Comparison of ENCODE assay signal across 1 fruit fly cellular context in the genomic region with DNA sequence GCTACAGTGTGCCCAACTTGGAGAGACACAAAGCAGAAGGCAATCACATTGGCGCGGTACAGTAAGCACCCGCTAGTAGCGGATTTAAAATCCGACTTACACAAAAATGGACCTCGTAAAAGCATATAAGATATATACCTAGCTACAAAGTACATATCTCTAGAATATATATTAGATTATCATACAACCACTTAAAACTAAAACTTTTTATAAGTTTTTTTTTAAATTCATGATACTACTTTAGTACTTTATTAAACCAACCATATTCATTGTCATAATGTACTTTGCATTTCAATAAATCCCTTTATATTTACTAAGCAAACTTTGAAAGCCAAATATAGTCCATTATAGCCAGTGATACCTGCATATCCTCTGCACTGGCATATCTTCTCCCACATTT.
A peak's percentile ranks its signal among the peaks of the same experiment; 100 is the strongest.
TF ChIP-seq lines count a peak whose summit lies in the region.

No protein-coding gene starts in this region.

TF ChIP-seq in whole organism, embryonic, 481 proteins besides CTCF, POLR2A, EP300 and RAD21 (continued from another document and continues in another):
- TF ChIP-seq HmgZ (tag; optimal IDR thresholded peaks at IDR 0.05; lab: Kevin White, UChicago): peak; percentile 7
- TF ChIP-seq ara (GFP tag; IDR thresholded peaks at IDR 0.05; lab: Robert Waterston, UW): no peak
- no peak for TF ChIP-seq dati (GFP tag; IDR thresholded peaks at IDR 0.05; lab: Robert Waterston, UW)
- TF ChIP-seq CG14050 (GFP tag; IDR thresholded peaks at IDR 0.05; lab: Robert Waterston, UW): no peak
- no peak for TF ChIP-seq kay (GFP tag; optimal IDR thresholded peaks at IDR 0.05; lab: Kevin White, UChicago)
- TF ChIP-seq Scr (GFP tag; IDR thresholded peaks at IDR 0.05; lab: Robert Waterston, UW; ENCODE audit: partially characterized antibody): no peak
- TF ChIP-seq CG30020 (tag; optimal IDR thresholded peaks at IDR 0.05; lab: Kevin White, UChicago): peak; percentile 2
- 0 out of 4 replicates have a peak, but pooled peaks have one; percentile 20 for TF ChIP-seq Gug (GFP tag; IDR thresholded peaks at IDR 0.05; lab: Robert Waterston, UW)
- no peak for TF ChIP-seq exex (tag; optimal IDR thresholded peaks at IDR 0.05; lab: Kevin White, UChicago)
- peak; percentile 7 for TF ChIP-seq CG1529 (GFP tag; optimal IDR thresholded peaks at IDR 0.05; lab: Kevin White, UChicago)
- no peak for TF ChIP-seq CG34422 (GFP tag; IDR thresholded peaks at IDR 0.05; lab: Robert Waterston, UW)
- TF ChIP-seq CG30431 (GFP tag; optimal IDR thresholded peaks at IDR 0.05; lab: Kevin White, UChicago): no peak
- TF ChIP-seq CG3995 (GFP tag; optimal IDR thresholded peaks at IDR 0.05; lab: Kevin White, UChicago): no peak
- no peak for TF ChIP-seq Opbp (GFP tag; IDR thresholded peaks at IDR 0.05; lab: Robert Waterston, UW; ENCODE audit: partially characterized antibody)
- TF ChIP-seq gro (GFP tag; optimal IDR thresholded peaks at IDR 0.05; lab: Kevin White, UChicago): no peak
- no peak for TF ChIP-seq CG3726 (GFP tag; IDR thresholded peaks at IDR 0.05; lab: Robert Waterston, UW)
- TF ChIP-seq CG31365 (tag; optimal IDR thresholded peaks at IDR 0.05; lab: Kevin White, UChicago): no peak
- TF ChIP-seq ems (GFP tag; optimal IDR thresholded peaks at IDR 0.05; lab: Kevin White, UChicago): no peak
- no peak for TF ChIP-seq B-H2 (GFP tag; optimal IDR thresholded peaks at IDR 0.05; lab: Kevin White, UChicago)
- no peak for TF ChIP-seq wek (GFP tag; optimal IDR thresholded peaks at IDR 0.05; lab: Kevin White, UChicago)
- TF ChIP-seq CG7987 (GFP tag; optimal IDR thresholded peaks at IDR 0.05; lab: Kevin White, UChicago): no peak
- TF ChIP-seq zfh2 (GFP tag; optimal IDR thresholded peaks at IDR 0.05; lab: Kevin White, UChicago): no peak
- TF ChIP-seq CG8765 (GFP tag; IDR thresholded peaks at IDR 0.05; lab: Robert Waterston, UW): no peak
- TF ChIP-seq CG2129 (GFP tag; IDR thresholded peaks at IDR 0.05; lab: Robert Waterston, UW; ENCODE audit: partially characterized antibody): no peak
- TF ChIP-seq sna (GFP tag; IDR thresholded peaks at IDR 0.05; lab: Robert Waterston, UW; ENCODE audit: partially characterized antibody): no peak
- TF ChIP-seq sob (GFP tag; IDR thresholded peaks at IDR 0.05; lab: Robert Waterston, UW): no peak
- TF ChIP-seq jumu (GFP tag; optimal IDR thresholded peaks at IDR 0.05; lab: Kevin White, UChicago): no peak
- no peak for TF ChIP-seq CG15073 (GFP tag; optimal IDR thresholded peaks at IDR 0.05; lab: Kevin White, UChicago)
- TF ChIP-seq phol (tag; optimal IDR thresholded peaks at IDR 0.05; lab: Kevin White, UChicago): peak; percentile 71
- TF ChIP-seq mam (GFP tag; optimal IDR thresholded peaks at IDR 0.05; lab: Kevin White, UChicago): no peak
- TF ChIP-seq C15 (GFP tag; IDR thresholded peaks at IDR 0.05; lab: Robert Waterston, UW): no peak
- TF ChIP-seq H2.0 (GFP tag; IDR thresholded peaks at IDR 0.05; lab: Robert Waterston, UW): no peak; the same call in 1 of the 2 replicates
- TF ChIP-seq CG17328 (GFP tag; IDR thresholded peaks at IDR 0.05; lab: Robert Waterston, UW): peak; percentile 28; the same call in 1 of the 2 replicates
- no peak for TF ChIP-seq CG4707 (GFP tag; optimal IDR thresholded peaks at IDR 0.05; lab: Kevin White, UChicago)
- TF ChIP-seq insv (GFP tag; optimal IDR thresholded peaks at IDR 0.05; lab: Kevin White, UChicago): no peak
- TF ChIP-seq da (GFP tag; optimal IDR thresholded peaks at IDR 0.05; lab: Kevin White, UChicago): no peak
- TF ChIP-seq bowl (GFP tag; IDR thresholded peaks at IDR 0.05; lab: Robert Waterston, UW): no peak
- no peak for TF ChIP-seq tll (GFP tag; optimal IDR thresholded peaks at IDR 0.05; lab: Kevin White, UChicago)
- no peak for TF ChIP-seq CG16863 (GFP tag; optimal IDR thresholded peaks at IDR 0.05; lab: Kevin White, UChicago)
- TF ChIP-seq nmo (GFP tag; optimal IDR thresholded peaks at IDR 0.05; lab: Kevin White, UChicago): peak; percentile 56
- no peak for TF ChIP-seq her (GFP tag; optimal IDR thresholded peaks at IDR 0.05; lab: Kevin White, UChicago)
- no peak for TF ChIP-seq Eip74EF (GFP tag; optimal IDR thresholded peaks at IDR 0.05; lab: Kevin White, UChicago)
- TF ChIP-seq CG32767 (GFP tag; IDR thresholded peaks at IDR 0.05; lab: Robert Waterston, UW): no peak
- TF ChIP-seq HLH3B (GFP tag; IDR thresholded peaks at IDR 0.05; lab: Robert Waterston, UW): no peak
- TF ChIP-seq zen2 (GFP tag; IDR thresholded peaks at IDR 0.05; lab: Robert Waterston, UW; ENCODE audit: partially characterized antibody): no peak
- TF ChIP-seq CG9817 (tag; optimal IDR thresholded peaks at IDR 0.05; lab: Kevin White, UChicago): peak; percentile 35
- TF ChIP-seq Hmr (GFP tag; optimal IDR thresholded peaks at IDR 0.05; lab: Kevin White, UChicago): peak; percentile 61
- TF ChIP-seq Antp (GFP tag; optimal IDR thresholded peaks at IDR 0.05; lab: Kevin White, UChicago): no peak
- TF ChIP-seq D (optimal IDR thresholded peaks at IDR 0.05; lab: Kevin White, UChicago): no peak
- TF ChIP-seq D (GFP tag; optimal IDR thresholded peaks at IDR 0.05; lab: Kevin White, UChicago): peak; percentile 52
- TF ChIP-seq aop (GFP tag; IDR thresholded peaks at IDR 0.05; lab: Robert Waterston, UW): no peak
- TF ChIP-seq Fer2 (tag; optimal IDR thresholded peaks at IDR 0.05; lab: Kevin White, UChicago): no peak
- no peak for TF ChIP-seq CG1647 (GFP tag; optimal IDR thresholded peaks at IDR 0.05; lab: Kevin White, UChicago)
- TF ChIP-seq CG11093 (GFP tag; IDR thresholded peaks at IDR 0.05; lab: Robert Waterston, UW): no peak
- TF ChIP-seq h (optimal IDR thresholded peaks at IDR 0.05; lab: Kevin White, UChicago): no peak
- TF ChIP-seq CG16815 (GFP tag; optimal IDR thresholded peaks at IDR 0.05; lab: Kevin White, UChicago): peak; percentile 32
- TF ChIP-seq CG30403 (GFP tag; optimal IDR thresholded peaks at IDR 0.05; lab: Kevin White, UChicago): peak; percentile 47
- no peak for TF ChIP-seq shn (GFP tag; optimal IDR thresholded peaks at IDR 0.05; lab: Kevin White, UChicago)
- no peak for TF ChIP-seq gcm2 (GFP tag; optimal IDR thresholded peaks at IDR 0.05; lab: Kevin White, UChicago)
- no peak for TF ChIP-seq CG31224 (GFP tag; IDR thresholded peaks at IDR 0.05; lab: Robert Waterston, UW)
- no peak for TF ChIP-seq slou (GFP tag; optimal IDR thresholded peaks at IDR 0.05; lab: Kevin White, UChicago)
- TF ChIP-seq tin (GFP tag; optimal IDR thresholded peaks at IDR 0.05; lab: Kevin White, UChicago): peak; percentile 37
- no peak for TF ChIP-seq hbn (GFP tag; IDR thresholded peaks at IDR 0.05; lab: Robert Waterston, UW; ENCODE audit: partially characterized antibody)
- peak; percentile 22 for TF ChIP-seq ATbp (GFP tag; optimal IDR thresholded peaks at IDR 0.05; lab: Kevin White, UChicago)
- no peak for TF ChIP-seq cg (GFP tag; optimal IDR thresholded peaks at IDR 0.05; lab: Kevin White, UChicago)
- TF ChIP-seq CG6689 (GFP tag; IDR thresholded peaks at IDR 0.05; lab: Robert Waterston, UW): peak; percentile 43
- no peak for TF ChIP-seq btn (GFP tag; optimal IDR thresholded peaks at IDR 0.05; lab: Kevin White, UChicago)
- no peak for TF ChIP-seq Myb (GFP tag; optimal IDR thresholded peaks at IDR 0.05; lab: Kevin White, UChicago)
- TF ChIP-seq Tbp (GFP tag; optimal IDR thresholded peaks at IDR 0.05; lab: Kevin White, UChicago): no peak
- peak; percentile 52; the same call in 1 of the 2 replicates for TF ChIP-seq CG31441 (GFP tag; IDR thresholded peaks at IDR 0.05; lab: Robert Waterston, UW)
- TF ChIP-seq lmd (GFP tag; IDR thresholded peaks at IDR 0.05; lab: Robert Waterston, UW): peak; percentile 63
- TF ChIP-seq pb (GFP tag; optimal IDR thresholded peaks at IDR 0.05; lab: Kevin White, UChicago): no peak
- TF ChIP-seq CG2678 (tag; optimal IDR thresholded peaks at IDR 0.05; lab: Kevin White, UChicago): peak; percentile 71
- TF ChIP-seq onecut (GFP tag; IDR thresholded peaks at IDR 0.05; lab: Robert Waterston, UW): no peak
- no peak for TF ChIP-seq nau (GFP tag; optimal IDR thresholded peaks at IDR 0.05; lab: Kevin White, UChicago)
- TF ChIP-seq oc (tag; optimal IDR thresholded peaks at IDR 0.05; lab: Kevin White, UChicago): no peak
- no peak for TF ChIP-seq CG6254 (GFP tag; optimal IDR thresholded peaks at IDR 0.05; lab: Kevin White, UChicago)
- TF ChIP-seq tap (tag; optimal IDR thresholded peaks at IDR 0.05; lab: Kevin White, UChicago): peak; percentile 29
- no peak for TF ChIP-seq CG33213 (GFP tag; optimal IDR thresholded peaks at IDR 0.05; lab: Kevin White, UChicago)
- no peak for TF ChIP-seq salm (tag; optimal IDR thresholded peaks at IDR 0.05; lab: Kevin White, UChicago)
- TF ChIP-seq CG16779 (GFP tag; IDR thresholded peaks at IDR 0.05; lab: Robert Waterston, UW): no peak
- no peak for TF ChIP-seq CG14667 (GFP tag; IDR thresholded peaks at IDR 0.05; lab: Robert Waterston, UW)
- no peak for TF ChIP-seq CG6175 (GFP tag; IDR thresholded peaks at IDR 0.05; lab: Robert Waterston, UW)
- peak; percentile 39 for TF ChIP-seq CG1602 (GFP tag; optimal IDR thresholded peaks at IDR 0.05; lab: Kevin White, UChicago)
- no peak for TF ChIP-seq CG8359 (GFP tag; optimal IDR thresholded peaks at IDR 0.05; lab: Kevin White, UChicago; ENCODE audit: borderline replicate concordance)
- TF ChIP-seq sens (GFP tag; lab: Kevin White, UChicago): peak; percentile 70
- TF ChIP-seq CG31388 (GFP tag; optimal IDR thresholded peaks at IDR 0.05; lab: Kevin White, UChicago): no peak
- TF ChIP-seq lbe (GFP tag; optimal IDR thresholded peaks at IDR 0.05; lab: Kevin White, UChicago): no peak
- TF ChIP-seq CG15601 (tag; optimal IDR thresholded peaks at IDR 0.05; lab: Kevin White, UChicago): peak; percentile 29
- TF ChIP-seq CG11695 (GFP tag; IDR thresholded peaks at IDR 0.05; lab: Robert Waterston, UW): 0 out of 3 replicates have a peak, but pooled peaks have one; percentile 44
- TF ChIP-seq HmgD (GFP tag; optimal IDR thresholded peaks at IDR 0.05; lab: Kevin White, UChicago): no peak
- TF ChIP-seq CG4282 (GFP tag; optimal IDR thresholded peaks at IDR 0.05; lab: Kevin White, UChicago): no peak
- no peak for TF ChIP-seq ftz-f1 (GFP tag; optimal IDR thresholded peaks at IDR 0.05; lab: Kevin White, UChicago)
- peak; percentile 20 for TF ChIP-seq Asciz (GFP tag; optimal IDR thresholded peaks at IDR 0.05; lab: Kevin White, UChicago)
- no peak for TF ChIP-seq Dfd (GFP tag; optimal IDR thresholded peaks at IDR 0.05; lab: Kevin White, UChicago)
- TF ChIP-seq Kr (GFP tag; optimal IDR thresholded peaks at IDR 0.05; lab: Kevin White, UChicago): no peak
- TF ChIP-seq CG4424 (GFP tag; optimal IDR thresholded peaks at IDR 0.05; lab: Kevin White, UChicago): peak; percentile 49
- no peak for TF ChIP-seq CG13894 (tag; optimal IDR thresholded peaks at IDR 0.05; lab: Kevin White, UChicago)
- TF ChIP-seq CG7271 (tag; optimal IDR thresholded peaks at IDR 0.05; lab: Kevin White, UChicago): no peak
- no peak for TF ChIP-seq tna (GFP tag; IDR thresholded peaks at IDR 0.05; lab: Robert Waterston, UW; ENCODE audit: partially characterized antibody)
- TF ChIP-seq Lim3 (GFP tag; IDR thresholded peaks at IDR 0.05; lab: Robert Waterston, UW): no peak
- TF ChIP-seq sug (tag; optimal IDR thresholded peaks at IDR 0.05; lab: Kevin White, UChicago): peak; percentile 21
- no peak for TF ChIP-seq CG4617 (GFP tag; optimal IDR thresholded peaks at IDR 0.05; lab: Kevin White, UChicago; ENCODE audit: borderline replicate concordance)
- no peak for TF ChIP-seq fd64A (GFP tag; optimal IDR thresholded peaks at IDR 0.05; lab: Kevin White, UChicago)
- TF ChIP-seq Oli (tag; optimal IDR thresholded peaks at IDR 0.05; lab: Kevin White, UChicago): peak; percentile 75
- TF ChIP-seq CG33557 (GFP tag; optimal IDR thresholded peaks at IDR 0.05; lab: Kevin White, UChicago): peak; percentile 4
- no peak for TF ChIP-seq Optix (GFP tag; IDR thresholded peaks at IDR 0.05; lab: Robert Waterston, UW)
- TF ChIP-seq CG10321 (GFP tag; IDR thresholded peaks at IDR 0.05; lab: Robert Waterston, UW): no peak
- TF ChIP-seq Doc3 (GFP tag; IDR thresholded peaks at IDR 0.05; lab: Robert Waterston, UW; ENCODE audit: partially characterized antibody): no peak
- TF ChIP-seq corto (GFP tag; optimal IDR thresholded peaks at IDR 0.05; lab: Kevin White, UChicago): no peak
- no peak for TF ChIP-seq pho (GFP tag; optimal IDR thresholded peaks at IDR 0.05; lab: Kevin White, UChicago)
- no peak for TF ChIP-seq sqz (GFP tag; optimal IDR thresholded peaks at IDR 0.05; lab: Kevin White, UChicago)
- TF ChIP-seq chif (GFP tag; optimal IDR thresholded peaks at IDR 0.05; lab: Kevin White, UChicago): no peak
- TF ChIP-seq crol (GFP tag; IDR thresholded peaks at IDR 0.05; lab: Robert Waterston, UW): peak; percentile 47
- peak; percentile 58 for TF ChIP-seq PHDP (tag; optimal IDR thresholded peaks at IDR 0.05; lab: Kevin White, UChicago)
- no peak for TF ChIP-seq CG17186 (GFP tag; optimal IDR thresholded peaks at IDR 0.05; lab: Kevin White, UChicago)
- no peak for TF ChIP-seq Hr39 (optimal IDR thresholded peaks at IDR 0.05; lab: Kevin White, UChicago)
- TF ChIP-seq wdn (GFP tag; IDR thresholded peaks at IDR 0.05; lab: Robert Waterston, UW): no peak
- peak; percentile 70; the same call in 2 of the 3 replicates for TF ChIP-seq CG17361 (GFP tag; IDR thresholded peaks at IDR 0.05; lab: Robert Waterston, UW)
- TF ChIP-seq CG8388 (GFP tag; optimal IDR thresholded peaks at IDR 0.05; lab: Kevin White, UChicago): peak; percentile 48
- peak; percentile 25; the same call in 1 of the 2 replicates for TF ChIP-seq Taf1 (GFP tag; IDR thresholded peaks at IDR 0.05; lab: Robert Waterston, UW)
- TF ChIP-seq ERR (GFP tag; optimal IDR thresholded peaks at IDR 0.05; lab: Kevin White, UChicago): no peak
- TF ChIP-seq D19A (tag; optimal IDR thresholded peaks at IDR 0.05; lab: Kevin White, UChicago): peak; percentile 35
- no peak for TF ChIP-seq CG10565 (GFP tag; optimal IDR thresholded peaks at IDR 0.05; lab: Kevin White, UChicago)
- no peak for TF ChIP-seq Ets65A (GFP tag; lab: Kevin White, UChicago)
- TF ChIP-seq CG12155 (GFP tag; optimal IDR thresholded peaks at IDR 0.05; lab: Kevin White, UChicago): peak; percentile 13
- peak; percentile 44; the same call in 2 of the 3 replicates for TF ChIP-seq croc (GFP tag; conservative IDR thresholded peaks at IDR 0.05; lab: Robert Waterston, UW)
- TF ChIP-seq org-1 (GFP tag; optimal IDR thresholded peaks at IDR 0.05; lab: Kevin White, UChicago): peak; percentile 3
- no peak for TF ChIP-seq trh (GFP tag; optimal IDR thresholded peaks at IDR 0.05; lab: Kevin White, UChicago)
- TF ChIP-seq CG3281 (GFP tag; optimal IDR thresholded peaks at IDR 0.05; lab: Kevin White, UChicago): peak; percentile 33
- peak; percentile 36 for TF ChIP-seq CG9437 (GFP tag; optimal IDR thresholded peaks at IDR 0.05; lab: Kevin White, UChicago)
- no peak for TF ChIP-seq sens-2 (GFP tag; IDR thresholded peaks at IDR 0.05; lab: Robert Waterston, UW)
